Worm (Caenorhabditis elegans) whole organism, L4 larva: ENCODE measurements around the gene his-39.

Experiments
- F10B5.3 ChIP-seq: sonication (generic microtip); optimal IDR thresholded peaks from 2 replicates; lab custom pipeline; 2016; ENCODE audit warnings: mild to moderate bottlenecking, missing genetic modification characterization, missing compliant biosample characterization
- F44E2.7 ChIP-seq: fragments of 200-800 bp; sonication (Bioruptor generic); IDR thresholded peaks from 2 replicates; pipeline ENCODE4 v2.1.2; 2022; ENCODE audit warnings: missing genetic modification characterization, missing compliant biosample characterization
- F49E8.2 ChIP-seq: sonication (generic microtip); optimal IDR thresholded peaks from 2 replicates; lab custom pipeline; 2016; ENCODE audit warnings: missing compliant biosample characterization, mild to moderate bottlenecking, missing genetic modification characterization, borderline replicate concordance
- R02D3.7 ChIP-seq: fragments of 150-350 bp; sonication (generic microtip); optimal IDR thresholded peaks from 3 replicates; lab custom pipeline; 2014; ENCODE audit warnings: missing biosample characterization, missing genetic modification characterization
- T20F7.1 ChIP-seq: fragments of 200-800 bp; sonication (Bioruptor generic); optimal IDR thresholded peaks from 2 replicates; lab custom pipeline; 2018; ENCODE audit warnings: mild to moderate bottlenecking, missing genetic modification characterization, missing compliant biosample characterization
- Y105C5A.15 ChIP-seq: fragments of 200-800 bp; sonication (Bioruptor generic); IDR thresholded peaks from 2 replicates; pipeline ENCODE4 v1.3.6; 2022; ENCODE audit warnings: missing genetic modification characterization, missing compliant biosample characterization
- Y5F2A.4 ChIP-seq: fragments of 200-800 bp; sonication (Bioruptor generic); optimal IDR thresholded peaks from 2 replicates; lab custom pipeline; 2018; ENCODE audit warnings: mild to moderate bottlenecking, missing genetic modification characterization, missing compliant biosample characterization
- Y75B8A.6 ChIP-seq: fragments of 200-800 bp; sonication (Bioruptor generic); IDR thresholded peaks from 2 replicates; pipeline ENCODE4 v1.3.6; 2022; ENCODE audit warnings: missing genetic modification reagents, missing genetic modification characterization, missing compliant biosample characterization
- ZK337.2 ChIP-seq: fragments of 200-800 bp; sonication (Bioruptor generic); IDR thresholded peaks from 2 replicates; pipeline ENCODE4 v1.3.6; 2022; ENCODE audit warnings: missing genetic modification reagents, missing genetic modification characterization, missing compliant biosample characterization
- ZK546.5 ChIP-seq, 2 experiments: sonication (generic microtip); optimal IDR thresholded peaks; 2 replicates each; lab custom pipeline; 2017; ENCODE audit warnings: missing biosample characterization in 2 of 2, missing genetic modification characterization in 2 of 2
- attf-4 ChIP-seq: sonication (generic microtip); optimal IDR thresholded peaks from 3 replicates; lab custom pipeline; 2017; ENCODE audit warnings: missing biosample characterization, missing genetic modification characterization
- ceh-28 ChIP-seq: fragments of 150-350 bp; optimal IDR thresholded peaks from 2 replicates; lab custom pipeline; 2014; ENCODE audit warnings: missing biosample characterization, missing genetic modification reagents, missing genetic modification characterization
- ceh-82 ChIP-seq: sonication (generic microtip); optimal IDR thresholded peaks from 2 replicates; lab custom pipeline; 2017; ENCODE audit warnings: missing biosample characterization, missing genetic modification characterization
- cey-2 ChIP-seq: sonication (generic microtip); optimal IDR thresholded peaks from 3 replicates; lab custom pipeline; 2017; ENCODE audit warnings: missing genetic modification characterization, mild to moderate bottlenecking, missing compliant biosample characterization, antibody characterized with exemption, borderline replicate concordance; ENCODE audit not compliant: insufficient read depth
- ctbp-1 ChIP-seq: fragments of 200-800 bp; sonication (Bioruptor generic); IDR thresholded peaks from 2 replicates; pipeline ENCODE4 v1.3.6; 2022; ENCODE audit warnings: missing genetic modification reagents, missing genetic modification characterization, missing compliant biosample characterization
- daf-19 ChIP-seq: fragments of 200-800 bp; sonication (Bioruptor generic); conservative IDR thresholded peaks from 2 replicates; pipeline ENCODE4 v1.3.6; 2022; ENCODE audit warnings: missing genetic modification characterization, missing compliant biosample characterization
- dmd-6 ChIP-seq: fragments of 200-800 bp; sonication (Bioruptor generic); IDR thresholded peaks from 2 replicates; pipeline ENCODE4 v1.3.6; 2022; ENCODE audit warnings: missing genetic modification reagents, missing genetic modification characterization, missing compliant biosample characterization
- dmd-9 ChIP-seq: fragments of 200-800 bp; sonication (Bioruptor generic); IDR thresholded peaks from 2 replicates; pipeline ENCODE4 v1.3.6; 2022; ENCODE audit warnings: missing genetic modification reagents, missing genetic modification characterization, missing compliant biosample characterization
- dpl-1 ChIP-seq: fragments of 150-350 bp; optimal IDR thresholded peaks from 2 replicates; lab custom pipeline; 2014; ENCODE audit warnings: missing biosample characterization, missing genetic modification reagents, missing genetic modification characterization
- egl-27 ChIP-seq: sonication (generic microtip); optimal IDR thresholded peaks from 3 replicates; lab custom pipeline; 2017; ENCODE audit warnings: missing biosample characterization, missing genetic modification reagents, missing genetic modification characterization
- egl-43 ChIP-seq: fragments of 200-800 bp; sonication (Bioruptor generic); IDR thresholded peaks from 2 replicates; pipeline ENCODE4 v1.3.6; 2022; ENCODE audit warnings: missing genetic modification reagents, missing genetic modification characterization, missing compliant biosample characterization
- fkh-10 ChIP-seq: fragments of 150-350 bp; optimal IDR thresholded peaks from 2 replicates; lab custom pipeline; 2014; ENCODE audit warnings: missing biosample characterization, missing genetic modification reagents, missing genetic modification characterization
- fos-1 ChIP-seq: fragments of 150-350 bp; optimal IDR thresholded peaks from 2 replicates; lab custom pipeline; 2014; ENCODE audit warnings: missing biosample characterization, missing genetic modification characterization
- hif-1 ChIP-seq, 2 experiments: sonication (generic microtip); optimal IDR thresholded peaks; 2 replicates each; lab custom pipeline; 2016 to 2017; ENCODE audit warnings: missing compliant biosample characterization in 2 of 2, missing genetic modification characterization in 2 of 2, missing genetic modification reagents in 2 of 2, missing genotype in 2 of 2, mild to moderate bottlenecking in 1 of 2
- hlh-11 ChIP-seq: fragments of 200-800 bp; sonication (Bioruptor generic); optimal IDR thresholded peaks from 2 replicates; lab custom pipeline; 2018; ENCODE audit warnings: mild to moderate bottlenecking, missing genetic modification characterization, missing compliant biosample characterization
- hlh-30 ChIP-seq: sonication (generic microtip); optimal IDR thresholded peaks from 2 replicates; lab custom pipeline; 2017; ENCODE audit warnings: antibody characterized with exemption, mild to moderate bottlenecking, missing genetic modification characterization, missing compliant biosample characterization; ENCODE audit not compliant: insufficient read depth
- jun-1 ChIP-seq: fragments of 150-350 bp; optimal IDR thresholded peaks from 2 replicates; lab custom pipeline; 2014; ENCODE audit warnings: missing biosample characterization, missing genetic modification reagents, missing genetic modification characterization
- lin-1 ChIP-seq: fragments of 200-800 bp; sonication (Bioruptor generic); IDR thresholded peaks from 2 replicates; pipeline ENCODE4 v1.3.6; 2022; ENCODE audit warnings: missing genetic modification reagents, missing genetic modification characterization, missing compliant biosample characterization
- lin-38 ChIP-seq: fragments of 200-800 bp; sonication (Bioruptor generic); IDR thresholded peaks from 2 replicates; pipeline ENCODE4 v1.3.6; 2022; ENCODE audit warnings: missing genetic modification reagents, missing genetic modification characterization, missing compliant biosample characterization
- lin-39 ChIP-seq: fragments of 150-350 bp; optimal IDR thresholded peaks from 2 replicates; lab custom pipeline; 2014; ENCODE audit warnings: missing biosample characterization, missing genetic modification reagents, missing genetic modification characterization
- lsy-2 ChIP-seq, 2 experiments: fragments of 150-350 bp in 1 of 2; sonication (generic microtip) in 1 of 2; optimal IDR thresholded peaks; 2 replicates each; lab custom pipeline; 2014 to 2017; ENCODE audit warnings: missing biosample characterization in 2 of 2, missing genetic modification characterization in 2 of 2
- madf-9 ChIP-seq: fragments of 200-800 bp; sonication (Bioruptor generic); conservative IDR thresholded peaks from 2 replicates; pipeline ENCODE4 v1.3.6; 2022; ENCODE audit warnings: missing genetic modification reagents, missing genetic modification characterization, missing compliant biosample characterization
- mxl-2 ChIP-seq: fragments of 200-800 bp; sonication (Bioruptor generic); conservative IDR thresholded peaks from 2 replicates; pipeline ENCODE4 v1.3.6; 2022; ENCODE audit warnings: missing genetic modification reagents, missing genetic modification characterization, missing compliant biosample characterization
- nhr-10 ChIP-seq: fragments of 150-350 bp; optimal IDR thresholded peaks from 2 replicates; lab custom pipeline; 2014; ENCODE audit warnings: missing biosample characterization, missing genetic modification characterization
- nhr-102 ChIP-seq: sonication (generic microtip); optimal IDR thresholded peaks from 2 replicates; lab custom pipeline; 2016; ENCODE audit warnings: mild to moderate bottlenecking, missing genetic modification characterization, moderate library complexity, missing compliant biosample characterization
- nhr-11 ChIP-seq: fragments of 150-350 bp; optimal IDR thresholded peaks from 2 replicates; lab custom pipeline; 2014; ENCODE audit warnings: missing biosample characterization, missing genetic modification characterization
- nhr-237 ChIP-seq: sonication (generic microtip); optimal IDR thresholded peaks from 2 replicates; lab custom pipeline; 2017; ENCODE audit warnings: missing biosample characterization, missing genetic modification characterization
- nhr-6 ChIP-seq: fragments of 150-350 bp; optimal IDR thresholded peaks from 2 replicates; lab custom pipeline; 2014; ENCODE audit warnings: missing biosample characterization, missing genetic modification characterization
- nhr-77 ChIP-seq: fragments of 150-350 bp; optimal IDR thresholded peaks from 2 replicates; lab custom pipeline; 2014; ENCODE audit warnings: missing biosample characterization, missing genetic modification characterization
- php-3 ChIP-seq: fragments of 200-800 bp; sonication (Bioruptor generic); IDR thresholded peaks from 2 replicates; pipeline ENCODE4 v1.3.6; 2022; ENCODE audit warnings: missing genetic modification reagents, missing genetic modification characterization, missing compliant biosample characterization
- rbr-2 ChIP-seq: sonication (generic microtip); optimal IDR thresholded peaks from 2 replicates; lab custom pipeline; 2016; ENCODE audit warnings: missing genotype, missing genetic modification characterization, missing compliant biosample characterization
- sdz-12 ChIP-seq: fragments of 200-800 bp; sonication (Bioruptor generic); optimal IDR thresholded peaks from 2 replicates; lab custom pipeline; 2018; ENCODE audit warnings: mild to moderate bottlenecking, missing genetic modification characterization, missing compliant biosample characterization
- snpc-1.2 ChIP-seq: fragments of 200-800 bp; sonication (Bioruptor generic); IDR thresholded peaks from 2 replicates; pipeline ENCODE4 v1.3.6; 2022; ENCODE audit warnings: missing genetic modification reagents, missing genetic modification characterization, missing compliant biosample characterization
- snpc-4 ChIP-seq: fragments of 150-350 bp; optimal IDR thresholded peaks from 2 replicates; lab custom pipeline; 2014; ENCODE audit warnings: missing biosample characterization, missing genetic modification characterization
- tag-97 ChIP-seq: fragments of 200-800 bp; sonication (Bioruptor generic); IDR thresholded peaks from 2 replicates; pipeline ENCODE4 v1.3.6; 2022; ENCODE audit warnings: missing genetic modification characterization, missing compliant biosample characterization
- unc-130 ChIP-seq: sonication (generic microtip); optimal IDR thresholded peaks from 2 replicates; lab custom pipeline; 2016; ENCODE audit warnings: missing genetic modification reagents, missing genetic modification characterization, missing compliant biosample characterization
- unc-39 ChIP-seq: sonication (generic microtip); optimal IDR thresholded peaks from 2 replicates; lab custom pipeline; 2017; ENCODE audit warnings: missing biosample characterization, missing genetic modification characterization
- unc-62 ChIP-seq, 3 experiments: fragments of 150-350 bp in 1 of 3; sonication (generic microtip); optimal IDR thresholded peaks in 2 of 3; peaks in 1 of 3; 1 replicate in 1 of 3; 2 replicates in 2 of 3; lab custom pipeline; 2014 to 2017; ENCODE audit warnings: missing biosample characterization in 3 of 3, missing genetic modification characterization in 3 of 3, missing genetic modification reagents in 3 of 3, missing genotype in 1 of 3
- vab-7 ChIP-seq: fragments of 200-800 bp; sonication (Bioruptor generic); IDR thresholded peaks from 2 replicates; pipeline ENCODE4 v1.3.6; 2022; ENCODE audit warnings: missing genetic modification reagents, missing genetic modification characterization, missing compliant biosample characterization
- zfp-2 ChIP-seq: sonication (generic microtip); optimal IDR thresholded peaks from 2 replicates; lab custom pipeline; 2016; ENCODE audit warnings: mild to moderate bottlenecking, missing genetic modification characterization, missing compliant biosample characterization
- ztf-11 ChIP-seq: fragments of 150-350 bp; optimal IDR thresholded peaks from 2 replicates; lab custom pipeline; 2014; ENCODE audit warnings: missing biosample characterization, missing genetic modification characterization

Gene his-39

DNA sequence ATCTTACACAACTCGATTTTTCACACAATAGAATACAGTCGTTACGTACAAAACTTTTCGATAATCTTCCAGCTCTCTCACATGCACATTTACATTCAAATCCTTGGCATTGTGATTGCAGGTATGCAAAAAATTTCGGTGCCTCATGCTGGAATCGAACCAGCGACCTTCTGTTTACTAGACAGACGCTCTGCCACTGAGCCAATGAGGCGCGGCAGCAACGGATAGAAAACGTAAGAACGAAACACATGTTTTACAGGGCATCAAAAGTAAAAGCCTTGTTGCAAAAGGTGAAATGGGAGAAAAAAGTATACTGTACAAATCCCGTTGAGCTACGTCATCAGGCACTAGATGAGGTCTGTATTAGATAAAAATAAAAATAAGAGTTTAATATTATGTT lies 40.3 kb upstream of the his-39 start:
- TF ChIP-seq nhr-6 (tag; lab: Kevin White, UChicago), result no peak
- TF ChIP-seq nhr-11, result no peak
- peak; percentile 56; the same call in 1 of the 2 replicates for TF ChIP-seq php-3 (GFP tag; lab: Robert Waterston, UW)
- TF ChIP-seq tag-97 (GFP tag; lab: Robert Waterston, UW), result no peak
- TF ChIP-seq fos-1 (tag; lab: Kevin White, UChicago), result no peak
- no peak for TF ChIP-seq Y5F2A.4 (GFP tag; lab: Kevin White, UChicago)
- peak; percentile 78 for TF ChIP-seq vab-7 (GFP tag; lab: Robert Waterston, UW)
- no peak for TF ChIP-seq F10B5.3 (tag; lab: Kevin White, UChicago)
- TF ChIP-seq ztf-11 (tag; lab: Kevin White, UChicago), result no peak
- TF ChIP-seq unc-39 (tag; lab: Kevin White, UChicago), result no peak
- TF ChIP-seq ceh-28 (tag; lab: Kevin White, UChicago), result no peak
- peak; percentile 11 for TF ChIP-seq hlh-11 (tag; lab: Kevin White, UChicago)
- no peak for TF ChIP-seq rbr-2 (tag; lab: Kevin White, UChicago)
- no peak for TF ChIP-seq jun-1 (tag; lab: Kevin White, UChicago)
- no peak for TF ChIP-seq dpl-1 (GFP tag; lab: Kevin White, UChicago)
- no peak for TF ChIP-seq ceh-82 (tag; lab: Kevin White, UChicago)
- peak; percentile 36 for TF ChIP-seq unc-130 (GFP tag; lab: Kevin White, UChicago)
- TF ChIP-seq lin-1 (GFP tag; lab: Robert Waterston, UW), result 0 out of 2 replicates have a peak, but pooled peaks have one; percentile 11
- no peak for TF ChIP-seq nhr-77 (tag; lab: Kevin White, UChicago)
- TF ChIP-seq dmd-9, result no peak
- TF ChIP-seq Y105C5A.15 (GFP tag; lab: Robert Waterston, UW), result 0 out of 2 replicates have a peak, but pooled peaks have one; percentile 10
- TF ChIP-seq nhr-10 (tag; lab: Kevin White, UChicago), result no peak
- no peak for TF ChIP-seq R02D3.7 (tag; lab: Kevin White, UChicago)
- TF ChIP-seq hif-1 (tag; optimal IDR thresholded peaks at IDR 0.05; lab: Kevin White, UChicago), result no peak
- TF ChIP-seq ctbp-1 (GFP tag; lab: Robert Waterston, UW), result peak; percentile 72
- no peak for TF ChIP-seq ZK546.5 (tag; optimal IDR thresholded peaks at IDR 0.05; lab: Kevin White, UChicago)
- no peak for TF ChIP-seq Y75B8A.6
- no peak for TF ChIP-seq F49E8.2 (tag; lab: Kevin White, UChicago)
- no peak for TF ChIP-seq nhr-102
- peak; percentile 34; the same call in 1 of the 2 replicates for TF ChIP-seq dmd-6 (GFP tag; lab: Robert Waterston, UW)
- peak; percentile 9 for TF ChIP-seq snpc-4
- TF ChIP-seq fkh-10 (GFP tag; lab: Kevin White, UChicago), result no peak
- no peak for TF ChIP-seq mxl-2 (GFP tag; lab: Robert Waterston, UW)
- TF ChIP-seq lsy-2 (tag; optimal IDR thresholded peaks at IDR 0.05; lab: Kevin White, UChicago), result no peak
- no peak for TF ChIP-seq sdz-12 (GFP tag; lab: Kevin White, UChicago)
- 0 out of 2 replicates have a peak, but pooled peaks have one; percentile 32 for TF ChIP-seq madf-9 (GFP tag; lab: Robert Waterston, UW)
- no peak for TF ChIP-seq hlh-30 (tag; lab: Kevin White, UChicago)
- TF ChIP-seq ZK337.2 (GFP tag; lab: Robert Waterston, UW), result no peak
- TF ChIP-seq egl-27 (tag; lab: Kevin White, UChicago), result no peak
- 0 out of 2 replicates have a peak, but pooled peaks have one; percentile 20 for TF ChIP-seq F44E2.7 (GFP tag; lab: Robert Waterston, UW)
- TF ChIP-seq daf-19, result peak; percentile 70
- TF ChIP-seq nhr-237 (tag; lab: Kevin White, UChicago), result no peak
- TF ChIP-seq snpc-1.2 (GFP tag; lab: Robert Waterston, UW), result peak; percentile 69
- TF ChIP-seq egl-43 (GFP tag; lab: Robert Waterston, UW), result peak; percentile 83
- TF ChIP-seq cey-2, result no peak
- TF ChIP-seq zfp-2 (tag; lab: Kevin White, UChicago), result no peak
- peak; percentile 71 for TF ChIP-seq lin-38 (GFP tag; lab: Robert Waterston, UW)
- TF ChIP-seq attf-4 (tag; lab: Kevin White, UChicago), result no peak
- no peak for TF ChIP-seq unc-62 (GFP tag; optimal IDR thresholded peaks at IDR 0.05 in 1 of 2; lab: Kevin White, UChicago)
- TF ChIP-seq unc-62 (tag; optimal IDR thresholded peaks at IDR 0.05; lab: Kevin White, UChicago), result no peak
- TF ChIP-seq lin-39 (tag; lab: Kevin White, UChicago), result no peak
- no peak for TF ChIP-seq T20F7.1
